Fruit fly (Drosophila melanogaster) Kc167 (cell line): Measurements from ENCODE around the gene CG33099.

ENCODE experiments used
- Myc ChIP-seq: fragments of >200 bp; optimal IDR thresholded peaks from 2 replicates; lab custom pipeline; 2017; ENCODE audit warnings: missing external identifiers
- insv ChIP-seq: fragments of >200 bp; optimal IDR thresholded peaks from 3 replicates; lab custom pipeline; 2018; ENCODE audit warnings: missing external identifiers
- ttk ChIP-seq: sonication (Bioruptor generic); optimal IDR thresholded peaks from 2 replicates; lab custom pipeline; 2017; ENCODE audit warnings: missing external identifiers

DNA sequence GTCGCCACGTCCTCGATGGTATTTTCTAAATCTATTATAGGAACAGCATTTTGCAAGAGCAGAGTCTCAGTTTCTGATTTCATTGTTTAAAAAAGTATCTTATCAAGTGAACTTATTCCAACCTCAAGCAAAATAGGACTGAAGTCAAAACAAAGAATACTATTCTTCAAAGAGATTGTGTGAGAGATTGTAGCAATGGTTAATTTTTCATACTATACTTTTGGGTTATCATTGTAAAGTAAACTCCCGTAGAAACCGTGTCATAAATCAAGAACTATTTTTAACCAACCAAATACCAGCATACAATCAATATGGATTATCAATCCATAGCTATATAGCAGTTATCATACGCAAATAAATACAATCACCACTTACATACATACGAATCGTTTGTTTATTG is 1.4 kb upstream of the CG33099 start, which contains the start of gene CG33093:
- TF ChIP-seq Myc (lab: Kevin White, UChicago) (no peak), insv (lab: Kevin White, UChicago) (no peak), ttk (lab: Kevin White, UChicago) (no peak)
